Worm (Caenorhabditis elegans): ENCODE measurements around the gene cyp-31A5.

DNA sequence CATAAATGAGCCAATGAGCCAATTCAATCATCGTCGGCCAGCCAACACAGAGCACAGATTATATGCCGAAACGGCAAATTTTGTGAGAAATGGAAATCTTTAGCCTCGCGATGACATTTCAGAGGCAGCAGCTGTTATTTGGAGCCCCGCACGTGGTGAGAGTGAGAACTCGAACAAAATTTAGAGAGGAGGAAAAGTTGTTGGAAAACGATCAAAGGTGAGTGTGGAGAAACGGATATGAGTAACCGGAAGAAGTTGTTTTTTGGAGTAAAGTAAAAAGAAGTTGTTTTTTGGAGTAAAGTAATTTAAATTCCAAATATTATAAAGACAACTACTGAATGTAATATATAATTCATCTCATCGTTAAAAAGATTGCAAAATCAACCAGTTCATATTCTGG is 2.4 kb upstream of the cyp-31A5 start, which contains the start of gene Y62E10A.13:
- no peak for TF ChIP-seq sptf-1 (tag; optimal IDR thresholded peaks at IDR 0.05)
- TF ChIP-seq tbx-2 (tag; optimal IDR thresholded peaks at IDR 0.05): no peak
- no peak for TF ChIP-seq mab-9 (GFP tag; IDR thresholded peaks at IDR 0.05)
- no peak for TF ChIP-seq mef-2 (tag; optimal IDR thresholded peaks at IDR 0.05)
- no peak for TF ChIP-seq ceh-82 (tag; optimal IDR thresholded peaks at IDR 0.05)
- no peak for TF ChIP-seq ztf-11 (tag; optimal IDR thresholded peaks at IDR 0.05)
- TF ChIP-seq alr-1 (tag; optimal IDR thresholded peaks at IDR 0.05; ENCODE audit: borderline replicate concordance): no peak
- TF ChIP-seq xbp-1 (tag; optimal IDR thresholded peaks at IDR 0.05): no peak
- TF ChIP-seq nhr-28 (tag; optimal IDR thresholded peaks at IDR 0.05): no peak
